Worm (Caenorhabditis elegans): Measurements from ENCODE around the gene Y4C6B.4.

Y4C6B.4 gene

ce11 chrIV:5377062-5377461 lies 50.8 kb downstream of the Y4C6B.4 start, which contains the start of gene elo-5:
Gene elo-5 (minus strand): TSS chrIV:5377117.
- TF ChIP-seq pha-4 (tag; optimal IDR thresholded peaks at IDR 0.05) (peak; percentile 47), ceh-82 (tag; optimal IDR thresholded peaks at IDR 0.05) (no peak), mml-1 (tag; optimal IDR thresholded peaks at IDR 0.05) (no peak), jun-1 (tag; optimal IDR thresholded peaks at IDR 0.05) (no peak), hmg-11 (tag; optimal IDR thresholded peaks at IDR 0.05) (no peak), ZK546.5 (tag; optimal IDR thresholded peaks at IDR 0.05) (no peak), egl-27 (tag; optimal IDR thresholded peaks at IDR 0.05) (no peak), nhr-28 (tag; optimal IDR thresholded peaks at IDR 0.05) (no peak), ama-1 (optimal IDR thresholded peaks at IDR 0.05) (no peak), nhr-76 (tag; optimal IDR thresholded peaks at IDR 0.05) (no peak), unc-39 (tag; optimal IDR thresholded peaks at IDR 0.05) (no peak), elt-2 (tag; optimal IDR thresholded peaks at IDR 0.05) (peak; percentile 91), pqm-1 (tag; optimal IDR thresholded peaks at IDR 0.05) (peak; percentile 52), unc-62 (GFP tag; optimal IDR thresholded peaks at IDR 0.05) (no peak), ceh-28 (tag; optimal IDR thresholded peaks at IDR 0.05) (no peak), lin-39 (tag; optimal IDR thresholded peaks at IDR 0.05) (no peak), daf-12 (tag; optimal IDR thresholded peaks at IDR 0.05) (no peak), R02D3.7 (tag; optimal IDR thresholded peaks at IDR 0.05) (no peak), nhr-12 (tag; optimal IDR thresholded peaks at IDR 0.05) (no peak)
